Worm (Caenorhabditis elegans) whole organism, L4/young adult: ENCODE results near the gene mrg-1.

ENCODE experiments used
- W03F9.2 ChIP-seq: fragments of 150-350 bp; optimal IDR thresholded peaks from 2 replicates; lab custom pipeline; 2014; ENCODE audit warnings: missing biosample characterization, missing genetic modification characterization
- him-1 ChIP-seq: sonication (generic microtip); optimal IDR thresholded peaks from 2 replicates; lab custom pipeline; 2016; ENCODE audit warnings: missing genotype, missing genetic modification reagents, missing genetic modification characterization, missing compliant biosample characterization

DNA sequence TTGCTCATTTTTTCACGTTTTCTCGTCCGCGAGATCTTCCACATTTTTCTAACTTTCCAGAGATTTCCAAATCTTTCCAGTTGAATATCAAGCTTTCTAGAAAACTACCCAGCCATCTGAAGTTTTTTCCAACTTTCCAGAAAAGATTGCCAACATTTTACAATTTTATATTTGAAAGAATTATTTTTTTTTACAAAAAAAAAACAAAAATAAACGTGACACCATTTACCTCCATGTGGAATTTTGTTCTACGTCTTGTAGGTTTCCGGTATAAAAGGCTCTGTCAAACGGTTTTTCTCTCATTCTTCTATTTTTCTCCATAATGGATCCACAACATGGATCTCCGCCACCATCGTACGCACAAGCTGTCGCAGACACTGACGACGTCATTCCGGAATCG lies 9.8 kb downstream of the mrg-1 start, which contains the start of gene Y37D8A.8:
- TF ChIP-seq him-1 (no peak), W03F9.2 (tag; lab: Kevin White, UChicago) (no peak)
